Fruit fly (Drosophila melanogaster) Kc167 (cell line): Measurements from ENCODE around the gene Ocho.

ENCODE experiments used
- Myc ChIP-seq: fragments of >200 bp; optimal IDR thresholded peaks from 2 replicates; lab custom pipeline; 2017; ENCODE audit warnings: missing external identifiers
- insv ChIP-seq: fragments of >200 bp; optimal IDR thresholded peaks from 3 replicates; lab custom pipeline; 2018; ENCODE audit warnings: missing external identifiers

dm6 chr3L:14944231-14944630 is 30.4 kb upstream of the Ocho start, which contains the start of gene CG13465:
- TF ChIP-seq insv (lab: Kevin White, UChicago) (no peak), Myc (lab: Kevin White, UChicago) (no peak)
